Fruit fly (Drosophila melanogaster) ovary, adult (tissue): ENCODE data around the gene CG9616.

Experiments used
- CG17801 ChIP-seq: fragments of 200-800 bp; optimal IDR thresholded peaks from 2 replicates; lab custom pipeline; 2019; ENCODE audit warnings: missing biosample characterization, mild to moderate bottlenecking, missing genetic modification characterization, moderate library complexity; ENCODE audit not compliant: partially characterized antibody

CG9616 gene

DNA sequence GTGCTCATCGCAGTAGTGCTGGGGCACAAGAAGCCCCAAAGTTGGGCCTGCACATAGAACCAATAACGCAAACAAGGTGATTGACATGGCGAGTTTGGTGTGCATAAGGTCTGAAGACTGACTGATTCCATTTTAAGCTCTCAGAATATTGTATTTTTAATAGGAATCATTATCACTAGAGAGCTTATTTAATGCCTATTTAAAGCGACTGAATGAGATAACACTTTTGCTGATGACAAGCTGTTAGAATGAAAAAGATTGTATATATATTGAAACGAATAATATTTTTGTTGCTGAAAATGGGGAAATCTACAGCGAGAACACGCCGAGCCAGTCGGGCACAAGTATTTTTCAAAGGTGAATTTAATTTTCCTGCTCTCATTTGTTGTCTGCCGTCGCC is at the start of gene CG9616:
TSS of gene CG9616 (minus strand) at position 101 of the 400 bp plus-strand sequence.
- no peak for TF ChIP-seq CG17801 (GFP tag; lab: Kevin White, UChicago)

DNA sequence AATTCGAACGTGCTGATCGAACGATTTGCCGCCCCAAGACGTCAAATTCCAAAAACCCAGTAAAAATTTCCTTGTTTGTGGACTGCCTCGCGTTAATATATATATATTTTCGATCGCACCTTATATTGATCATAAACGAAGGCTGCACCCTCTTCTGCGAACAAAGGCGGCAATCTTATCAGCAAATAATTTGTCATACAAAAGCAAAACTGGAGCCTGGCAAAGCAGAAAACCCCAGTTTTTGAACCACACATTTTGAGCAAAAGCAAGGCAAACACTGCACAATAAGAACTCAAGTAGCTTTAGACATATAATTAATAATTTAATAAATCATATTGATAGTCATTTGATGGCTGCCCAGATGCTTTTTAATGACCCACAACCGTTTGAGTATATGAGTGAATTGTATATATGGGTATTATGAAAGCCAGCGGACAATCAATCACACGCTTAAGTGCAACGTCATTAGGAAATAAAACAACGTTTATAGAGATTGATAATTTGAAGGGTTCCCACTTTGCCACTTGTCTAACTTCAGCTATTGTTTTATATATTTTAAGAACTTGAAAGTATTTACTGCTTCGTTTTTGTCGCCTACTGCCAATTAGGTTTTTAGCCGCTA is 49.2 kb upstream of the CG9616 start:
- TF ChIP-seq CG17801 (GFP tag; lab: Kevin White, UChicago) = no peak

DNA sequence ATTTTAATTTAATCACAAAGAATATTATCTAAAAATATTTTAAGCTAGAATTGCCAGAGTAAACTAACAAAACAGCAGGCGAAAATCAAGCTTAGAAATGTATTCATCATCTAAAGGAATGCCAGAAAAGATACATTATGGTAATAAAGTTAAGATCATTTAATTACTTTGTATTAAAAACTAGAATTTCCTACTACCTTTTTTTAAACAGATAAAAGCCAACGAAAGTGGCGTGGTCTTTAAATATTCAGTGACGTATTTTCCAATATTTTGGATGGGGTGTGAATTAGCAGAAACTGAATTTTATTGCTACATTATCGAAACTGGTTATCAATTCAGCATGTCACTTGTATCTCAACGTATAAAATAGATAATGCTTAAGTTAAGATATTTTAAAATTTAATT is 47.0 kb upstream of the CG9616 start:
- no peak for TF ChIP-seq CG17801 (GFP tag; lab: Kevin White, UChicago)

DNA sequence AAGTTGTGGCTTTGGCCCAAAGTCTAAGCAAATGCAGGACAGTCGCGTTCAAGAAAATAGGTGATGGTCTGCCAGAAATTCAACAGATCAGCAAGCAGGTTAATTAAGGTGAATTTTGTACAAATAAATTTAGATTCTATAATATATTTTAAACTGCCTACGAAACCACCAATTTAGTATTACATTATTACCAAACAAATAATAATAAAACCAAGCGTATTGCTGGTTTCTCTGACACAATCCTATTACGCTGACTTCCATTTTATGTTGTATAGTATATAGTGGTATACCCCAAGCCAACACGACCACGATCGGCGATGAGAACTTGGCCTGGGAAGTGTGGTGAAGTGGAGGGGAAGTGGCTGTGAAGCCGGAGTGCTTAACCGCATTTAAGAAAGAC is 46.2 kb upstream of the CG9616 start:
- peak; percentile 69 for TF ChIP-seq CG17801 (GFP tag; lab: Kevin White, UChicago)

DNA sequence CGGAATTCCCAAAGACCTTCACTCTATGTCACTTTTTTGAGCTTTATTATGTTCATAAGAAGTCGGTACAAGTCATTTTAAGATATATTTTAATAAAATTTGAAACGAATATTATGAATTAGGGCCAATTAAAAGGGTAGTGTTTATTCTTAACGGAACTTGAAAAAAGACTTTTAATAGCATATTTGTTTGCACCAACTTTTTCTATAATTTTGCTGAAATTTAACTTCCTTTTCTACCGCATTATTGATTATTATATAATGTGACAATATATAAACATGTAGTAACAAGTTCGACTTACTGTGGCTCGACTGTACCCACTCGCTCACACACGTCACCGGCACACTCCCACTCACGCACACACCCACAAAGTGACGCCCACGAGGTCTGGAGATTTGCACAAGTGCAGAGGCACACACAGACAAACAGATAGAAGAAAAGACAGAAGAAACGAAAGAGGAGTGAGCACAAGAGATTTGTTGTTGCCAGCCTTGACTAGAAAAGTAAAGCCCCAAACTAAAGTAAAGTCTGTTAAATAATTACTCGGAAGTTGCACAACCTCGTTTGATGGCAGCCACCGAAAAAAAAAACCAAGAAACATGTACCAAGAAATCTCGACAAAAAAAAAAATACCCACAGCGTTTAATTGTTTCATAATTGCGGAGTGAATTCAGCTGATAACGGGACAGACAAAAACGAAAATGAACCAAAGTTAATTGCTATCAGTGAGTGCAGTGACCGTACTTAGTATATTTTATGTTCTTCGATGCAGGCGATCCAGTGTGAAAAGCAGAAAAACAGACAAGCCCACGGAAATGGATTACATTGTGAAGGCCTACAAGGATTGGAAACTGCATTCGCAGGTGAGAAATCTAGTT is 44.9 kb upstream of the CG9616 start:
- peak; percentile 41 for TF ChIP-seq CG17801 (GFP tag; lab: Kevin White, UChicago)

DNA sequence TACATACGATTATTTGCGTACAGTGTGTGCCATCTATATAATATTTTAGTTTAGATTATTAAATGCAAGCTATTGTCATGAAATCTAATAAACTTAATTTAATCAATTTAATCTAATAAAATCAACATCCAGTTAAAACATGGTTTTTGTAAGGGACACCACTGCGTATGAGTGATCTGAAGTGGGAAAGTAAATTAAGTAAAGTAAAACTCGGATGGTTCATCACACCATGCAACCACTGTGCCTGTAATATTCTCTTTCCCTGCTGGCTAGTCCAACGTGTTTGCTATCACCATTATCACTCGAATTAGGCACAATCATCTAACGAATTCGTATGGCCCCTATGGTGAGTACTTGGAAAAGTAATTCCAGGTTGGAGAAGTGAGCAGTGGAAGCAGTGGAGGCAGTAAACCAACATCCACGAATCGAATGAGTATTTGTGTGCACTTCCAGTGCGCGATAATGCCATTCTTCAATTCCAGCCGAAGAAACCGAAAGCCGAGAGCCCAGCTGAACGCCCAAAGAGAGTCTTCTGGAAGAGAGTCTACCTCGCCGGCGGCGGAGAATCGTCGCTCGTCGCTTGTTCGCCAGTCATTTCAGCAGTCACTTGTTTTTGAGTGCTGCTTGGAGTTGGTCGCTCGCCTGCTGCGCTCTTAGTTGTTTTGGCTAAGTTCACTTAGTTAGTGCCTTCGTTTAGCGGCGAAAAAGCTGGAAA is 43.6 kb upstream of the CG9616 start, which contains the start of gene red:
TSS of gene red (plus strand) at position 403 of the 715 bp plus-strand sequence.
- TF ChIP-seq CG17801 (GFP tag; lab: Kevin White, UChicago) = peak; percentile 31

DNA sequence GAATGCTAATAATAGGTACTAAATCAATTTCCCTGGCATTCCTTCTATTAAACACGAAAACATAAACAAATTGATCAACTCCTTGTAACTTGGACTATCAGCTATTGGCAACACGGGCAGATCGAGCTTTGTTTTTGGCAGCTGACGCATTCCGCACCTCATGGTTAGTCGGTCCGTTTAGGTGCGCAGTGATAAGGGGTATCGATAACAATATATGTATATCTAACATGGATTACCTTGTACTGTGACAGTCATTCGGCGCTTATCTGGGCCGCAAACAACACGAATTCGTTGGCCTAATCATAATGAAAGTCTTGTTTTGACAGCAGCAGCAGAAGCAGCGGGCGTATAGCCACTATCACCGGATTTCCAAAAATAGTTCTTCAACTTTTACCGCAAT is 42.7 kb upstream of the CG9616 start:
- no peak for TF ChIP-seq CG17801 (GFP tag; lab: Kevin White, UChicago)

DNA sequence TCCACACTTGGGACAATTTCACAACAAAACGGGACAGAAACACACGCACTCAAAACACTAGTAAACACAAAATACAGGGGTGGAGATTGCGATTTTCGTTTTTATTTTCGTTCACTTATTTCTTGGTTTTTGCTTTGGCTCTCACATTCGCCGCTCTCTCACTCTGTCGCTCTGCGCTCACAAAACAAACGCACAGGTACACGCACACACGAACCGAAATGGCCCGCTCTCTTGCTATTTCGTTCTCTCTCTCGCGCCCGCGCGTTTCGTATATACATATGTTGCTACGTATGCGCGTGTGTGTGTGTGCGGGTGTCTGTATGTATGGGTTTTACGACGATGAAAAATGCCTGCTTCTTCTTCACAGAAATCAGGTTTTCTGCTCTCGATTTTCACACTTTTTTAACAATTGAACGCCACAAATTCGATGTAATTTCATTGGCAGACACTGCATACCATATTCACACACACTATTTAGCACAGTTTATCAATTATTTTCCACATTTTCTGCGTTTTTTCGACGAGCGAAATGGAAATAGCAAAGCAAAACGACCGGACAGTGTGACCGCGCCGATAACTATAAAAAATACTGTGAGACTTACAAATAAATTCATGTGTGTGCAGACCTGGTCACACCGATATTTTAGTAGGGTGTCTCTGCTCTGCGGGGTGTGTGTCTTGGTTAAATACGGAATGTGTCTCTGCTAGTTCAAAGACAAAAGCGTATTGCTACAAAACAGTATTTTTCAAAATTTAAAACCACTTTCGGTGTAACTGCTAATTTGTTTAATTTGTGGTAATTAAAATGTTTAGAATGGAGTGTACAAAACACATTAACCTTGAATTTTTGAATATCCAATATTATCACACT is 41.3 kb upstream of the CG9616 start, which contains the start of gene trx:
TSS of gene trx (minus strand) at position 584 of the 871 bp plus-strand sequence.
- peak; percentile 39 for TF ChIP-seq CG17801 (GFP tag; lab: Kevin White, UChicago)

DNA sequence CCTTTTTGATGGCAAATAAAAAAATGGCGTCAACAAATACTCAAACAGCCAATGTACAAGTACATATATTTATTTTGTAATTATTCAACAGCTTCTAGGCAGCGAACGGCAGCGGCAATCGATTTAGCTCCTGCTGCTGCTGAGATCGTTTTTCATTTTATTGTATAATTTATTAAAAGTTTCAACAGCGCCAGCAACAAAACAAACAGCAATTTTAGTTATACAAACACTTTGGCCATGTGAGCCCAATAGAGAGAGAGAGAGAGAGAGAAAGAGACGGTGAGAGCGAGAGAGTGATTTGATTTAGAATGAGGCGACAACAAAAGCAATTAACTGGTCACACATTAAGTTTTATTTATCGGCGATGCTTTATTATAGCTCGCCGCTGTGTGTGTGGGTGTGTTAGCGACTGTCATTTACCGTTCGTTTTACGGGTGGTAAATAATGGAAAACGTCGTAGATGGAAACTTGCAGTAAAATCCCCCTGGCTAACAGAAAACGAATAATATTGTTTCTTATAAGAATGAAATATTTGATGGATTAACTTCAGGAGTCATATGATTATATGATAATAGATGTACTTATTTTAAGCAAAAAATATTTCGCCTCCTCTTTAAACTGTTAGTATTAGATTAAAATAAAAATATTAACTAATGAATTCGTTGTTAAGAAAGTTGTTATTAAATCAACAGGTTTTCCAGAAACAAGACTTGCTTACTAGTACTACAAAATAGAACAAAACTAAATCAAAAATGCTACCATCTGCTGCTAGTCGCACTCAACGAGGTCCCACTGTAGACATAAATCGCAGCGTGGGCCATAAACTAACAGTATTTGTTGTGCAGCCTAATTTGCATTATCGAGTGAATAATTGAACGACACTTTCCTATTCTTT is 40.0 kb upstream of the CG9616 start:
- TF ChIP-seq CG17801 (GFP tag; lab: Kevin White, UChicago) = no peak

DNA sequence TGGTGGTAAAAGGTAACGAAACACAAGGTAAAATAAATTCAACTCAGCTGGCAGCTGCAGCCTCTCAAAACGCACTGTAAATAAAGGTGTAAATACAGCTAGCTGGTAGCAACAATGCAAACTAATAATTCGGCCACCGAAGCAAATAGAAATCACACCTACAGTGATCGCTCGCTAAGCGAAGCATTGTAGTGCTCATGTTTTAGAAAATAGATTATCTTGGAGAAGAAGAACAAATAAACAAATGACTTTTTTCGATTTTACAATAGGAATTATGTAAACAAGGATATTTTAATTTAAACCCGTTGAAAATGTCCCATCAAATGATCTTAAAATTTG is 39.1 kb upstream of the CG9616 start:
- TF ChIP-seq CG17801 (GFP tag; lab: Kevin White, UChicago) = no peak

DNA sequence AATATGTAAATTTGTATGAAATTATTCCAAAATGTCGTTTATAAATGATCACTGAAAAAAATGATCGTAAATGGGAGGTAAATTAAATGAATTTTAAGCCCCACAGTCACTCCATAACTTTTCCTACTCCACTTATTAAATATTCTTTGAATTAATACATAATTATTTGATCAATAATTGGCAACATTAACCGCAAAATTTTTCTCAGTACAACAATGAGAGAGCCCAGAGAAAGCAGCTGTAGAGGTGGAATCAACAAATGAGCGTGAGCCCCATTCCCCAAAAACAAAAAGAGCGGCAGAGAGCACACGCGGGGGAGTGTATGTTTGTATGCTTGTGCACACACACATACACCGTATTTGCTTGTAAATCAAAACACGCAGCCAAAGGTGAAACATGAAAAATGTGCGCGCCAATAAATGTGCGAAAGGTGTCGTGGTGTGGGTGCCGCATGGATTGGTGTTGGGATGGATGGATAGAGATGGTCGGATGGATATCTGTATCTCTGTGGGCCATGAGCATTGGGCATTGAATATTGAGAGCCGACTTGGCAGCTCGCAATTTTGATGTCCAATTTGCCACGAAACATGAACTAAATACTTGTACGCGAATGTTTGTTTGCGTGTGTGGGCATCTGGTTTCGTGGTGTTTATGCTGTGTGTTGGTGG is 38.6 kb upstream of the CG9616 start:
- TF ChIP-seq CG17801 (GFP tag; lab: Kevin White, UChicago) = peak; percentile 91

DNA sequence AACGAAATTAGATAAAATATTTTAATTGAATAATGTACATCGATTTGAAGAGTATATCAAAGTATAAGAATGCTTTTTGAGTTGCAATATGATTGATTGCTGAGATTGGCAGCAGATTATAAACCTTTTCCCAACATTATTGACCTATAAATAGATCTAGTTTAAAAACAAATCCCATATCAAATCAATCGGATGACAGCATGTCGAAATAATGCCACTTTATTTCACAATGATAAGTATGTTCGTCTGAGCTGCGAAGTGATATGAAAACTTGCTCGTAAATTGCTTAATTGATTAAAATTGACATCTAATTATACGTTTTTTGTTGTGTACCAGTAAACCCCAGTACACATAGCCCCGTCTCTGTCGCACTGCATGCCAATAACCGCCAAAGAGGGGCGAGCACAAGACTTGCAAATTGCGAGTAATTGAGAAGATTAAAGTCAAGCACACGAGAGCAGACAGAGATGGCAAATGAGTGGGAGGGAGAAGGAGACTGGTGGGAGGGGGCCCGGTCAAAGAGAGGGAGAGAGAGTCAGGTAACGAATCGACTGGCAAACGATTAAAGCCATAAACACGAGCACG is 37.9 kb upstream of the CG9616 start:
- TF ChIP-seq CG17801 (GFP tag; lab: Kevin White, UChicago) = no peak
